Worm (Caenorhabditis elegans): Measurements from ENCODE around the gene K10D2.8.

Gene K10D2.8

DNA sequence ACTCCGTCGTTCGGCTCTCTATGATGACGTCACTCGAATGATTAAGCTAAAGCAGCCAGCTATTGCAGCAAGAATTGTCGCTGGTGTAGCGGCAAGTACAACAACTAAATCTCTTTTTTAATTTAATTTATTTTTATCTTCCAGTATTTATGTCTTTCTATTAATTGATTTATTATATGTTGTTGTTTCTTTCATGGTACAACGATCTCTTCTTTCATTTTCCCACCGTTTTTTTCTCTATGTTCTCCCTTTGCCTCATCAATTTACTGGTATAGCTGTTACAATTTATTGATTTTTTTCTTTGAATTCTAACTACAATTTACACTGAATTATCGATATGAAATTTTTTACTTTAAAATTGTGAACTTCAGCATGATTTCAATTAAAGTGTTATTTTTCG lies 7.2 kb downstream of the K10D2.8 start, which contains the start of gene moc-6:
Gene moc-6 (plus strand): TSS at position 301 of the 400 bp plus-strand sequence.
- TF ChIP-seq ztf-11 (tag; optimal IDR thresholded peaks at IDR 0.05), result no peak
- TF ChIP-seq ceh-9 (tag; optimal IDR thresholded peaks at IDR 0.05), result no peak
- TF ChIP-seq ceh-28 (tag; optimal IDR thresholded peaks at IDR 0.05), result peak; percentile 12
- no peak for TF ChIP-seq fos-1 (tag; optimal IDR thresholded peaks at IDR 0.05)

DNA sequence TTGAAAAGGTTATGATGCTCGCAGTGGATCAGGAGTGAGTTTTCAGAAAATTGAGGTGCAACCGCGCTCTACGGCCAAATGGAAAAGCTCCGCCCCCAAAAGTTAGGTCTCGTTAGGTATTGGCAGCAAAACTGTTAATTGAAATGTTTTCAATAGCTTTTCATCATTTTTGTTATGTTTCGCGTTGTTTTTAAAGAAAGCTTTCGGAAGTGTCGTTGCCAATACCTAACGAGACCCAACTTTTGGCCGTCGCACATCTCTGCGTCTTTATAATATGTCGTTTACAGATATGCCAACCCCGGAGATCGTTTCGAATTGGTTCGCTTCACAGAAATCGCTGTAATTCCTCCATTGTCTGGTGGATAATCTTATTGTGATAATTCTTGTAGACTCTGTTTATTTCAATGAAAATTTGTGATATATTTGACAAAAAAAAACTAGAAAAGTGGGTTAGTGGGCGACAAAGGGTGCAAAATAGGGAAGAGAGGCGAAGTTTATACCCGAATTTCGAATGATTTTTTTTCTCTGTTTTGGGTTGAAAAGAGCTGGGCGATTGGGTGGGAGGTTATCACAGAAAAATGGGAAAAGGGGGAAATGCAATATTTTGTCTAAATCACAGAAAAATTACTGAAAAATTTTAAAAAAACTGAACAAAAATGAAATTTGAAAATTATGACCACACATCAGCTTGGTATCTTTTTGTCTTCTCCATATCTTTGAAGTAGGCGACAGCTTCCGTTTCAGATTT lies 7.9 kb downstream of the K10D2.8 start:
- TF ChIP-seq elt-2 (tag; optimal IDR thresholded peaks at IDR 0.05) (peak; percentile 52), egl-27 (tag; optimal IDR thresholded peaks at IDR 0.05) (no peak), nhr-43 (tag; optimal IDR thresholded peaks at IDR 0.05; ENCODE audit: poor library complexity, severe bottlenecking) (peak; percentile 19), elt-3 (tag; optimal IDR thresholded peaks at IDR 0.05) (peak in 1 of 3 experiments; percentile 71), nhr-25 (tag; optimal IDR thresholded peaks at IDR 0.05) (peak; percentile 31), nhr-76 (tag; optimal IDR thresholded peaks at IDR 0.05) (no peak), ztf-11 (tag; optimal IDR thresholded peaks at IDR 0.05) (no peak), R02D3.7 (tag; optimal IDR thresholded peaks at IDR 0.05) (no peak), fkh-10 (GFP tag; optimal IDR thresholded peaks at IDR 0.05) (no peak), egl-5 (tag; optimal IDR thresholded peaks at IDR 0.05) (no peak), ama-1 (optimal IDR thresholded peaks at IDR 0.05) (peak; percentile 69), skn-1 (tag; optimal IDR thresholded peaks at IDR 0.05) (no peak), zag-1 (tag; optimal IDR thresholded peaks at IDR 0.05) (no peak)

DNA sequence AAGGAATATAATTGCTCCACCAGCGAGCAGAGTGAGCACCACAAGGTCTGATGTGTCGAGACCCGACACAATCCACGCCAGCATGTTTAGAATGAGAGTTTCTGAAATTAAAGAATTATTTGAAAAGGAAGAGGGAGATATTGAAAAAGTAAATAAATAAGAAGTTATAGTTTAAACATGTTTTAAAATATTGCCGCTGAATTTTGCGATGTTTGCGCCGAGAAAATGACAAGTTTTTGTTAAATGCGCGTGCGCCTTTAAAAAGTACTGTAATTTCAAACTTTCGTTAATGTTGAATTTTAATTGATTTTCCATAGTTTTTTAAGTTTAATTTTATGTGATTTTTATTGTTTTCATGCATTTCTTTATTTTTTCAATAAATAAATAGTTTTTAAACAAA lies 11.1 kb downstream of the K10D2.8 start, which contains the start of gene emb-8:
Gene emb-8 (minus strand): TSS at position 101 of the 400 bp plus-strand sequence.
- TF ChIP-seq ceh-82 (tag; optimal IDR thresholded peaks at IDR 0.05) (no peak), ceh-28 (tag; optimal IDR thresholded peaks at IDR 0.05) (no peak), fkh-10 (GFP tag; optimal IDR thresholded peaks at IDR 0.05) (no peak), lsy-12 (tag; optimal IDR thresholded peaks at IDR 0.05) (no peak), ceh-16 (tag; optimal IDR thresholded peaks at IDR 0.05) (no peak)

- TF ChIP-seq elt-3 (tag; optimal IDR thresholded peaks at IDR 0.05), result no peak
- no peak for TF ChIP-seq eor-1 (tag; optimal IDR thresholded peaks at IDR 0.05)
- peak; percentile 49 for TF ChIP-seq elt-2 (tag; optimal IDR thresholded peaks at IDR 0.05)
- TF ChIP-seq jun-1 (tag; optimal IDR thresholded peaks at IDR 0.05), result peak; percentile 38
- TF ChIP-seq pqm-1 (tag; optimal IDR thresholded peaks at IDR 0.05), result peak; percentile 52
- TF ChIP-seq pha-4 (tag; optimal IDR thresholded peaks at IDR 0.05), result peak; percentile 68
- no peak for TF ChIP-seq nhr-11 (tag; optimal IDR thresholded peaks at IDR 0.05)
- no peak for TF ChIP-seq snpc-4 (tag; optimal IDR thresholded peaks at IDR 0.05)
Observed at ce11 chrIII:5200349-5200748, 11.8 kb downstream of the K10D2.8 start.

DNA sequence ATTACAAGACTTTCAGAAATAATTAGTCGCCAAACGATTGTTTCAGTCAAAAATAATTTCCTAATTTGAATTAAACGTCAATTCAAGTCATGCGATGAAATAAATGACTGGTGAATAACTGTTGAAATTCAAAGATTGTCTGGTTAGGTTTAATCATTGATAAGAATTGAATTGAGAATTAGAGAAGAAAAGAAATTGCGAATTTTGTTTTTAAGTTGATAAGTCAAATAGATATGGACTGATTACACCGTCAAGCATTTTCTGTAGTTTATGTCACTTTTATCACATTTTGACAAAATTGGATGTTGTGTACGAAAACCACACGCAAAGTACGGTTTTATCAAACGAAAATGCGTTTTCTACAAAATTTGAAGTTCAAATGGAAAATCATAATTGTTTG lies 12.7 kb downstream of the K10D2.8 start:
- peak; percentile 9 for TF ChIP-seq nhr-23 (tag; optimal IDR thresholded peaks at IDR 0.05)
- peak in 2 of 3 experiments; percentile 42 to 64 for TF ChIP-seq elt-3 (tag; optimal IDR thresholded peaks at IDR 0.05)
- no peak for TF ChIP-seq mml-1 (tag; optimal IDR thresholded peaks at IDR 0.05)
- TF ChIP-seq nhr-25 (tag; optimal IDR thresholded peaks at IDR 0.05), result no peak
- TF ChIP-seq fos-1 (tag; optimal IDR thresholded peaks at IDR 0.05), result no peak
- TF ChIP-seq elt-2 (tag; optimal IDR thresholded peaks at IDR 0.05), result peak; percentile 97
- no peak for TF ChIP-seq ceh-9 (tag; optimal IDR thresholded peaks at IDR 0.05)
- peak; percentile 76 for TF ChIP-seq pha-4 (tag; optimal IDR thresholded peaks at IDR 0.05)
- TF ChIP-seq ceh-28 (tag; optimal IDR thresholded peaks at IDR 0.05), result peak; percentile 2
- peak; percentile 98 for TF ChIP-seq pqm-1 (tag; optimal IDR thresholded peaks at IDR 0.05)
- peak; percentile 45 for TF ChIP-seq jun-1 (tag; optimal IDR thresholded peaks at IDR 0.05)

ce11 chrIII:5202641-5203040 lies 14.1 kb downstream of the K10D2.8 start:
- TF ChIP-seq unc-39 (tag; optimal IDR thresholded peaks at IDR 0.05), result no peak
- TF ChIP-seq ztf-11 (tag; optimal IDR thresholded peaks at IDR 0.05), result no peak
- peak; percentile 34 for TF ChIP-seq elt-1 (tag; optimal IDR thresholded peaks at IDR 0.05)
- TF ChIP-seq nhr-12 (tag; optimal IDR thresholded peaks at IDR 0.05), result no peak
- TF ChIP-seq fkh-2 (tag; optimal IDR thresholded peaks at IDR 0.05), result no peak
- TF ChIP-seq fkh-10 (GFP tag; optimal IDR thresholded peaks at IDR 0.05), result no peak
- TF ChIP-seq ztf-4 (tag; optimal IDR thresholded peaks at IDR 0.05), result no peak
- peak; percentile 60 for TF ChIP-seq ceh-28 (tag; optimal IDR thresholded peaks at IDR 0.05)
- peak; percentile 85 for TF ChIP-seq pha-4 (tag; optimal IDR thresholded peaks at IDR 0.05)
- no peak for TF ChIP-seq mml-1 (tag; optimal IDR thresholded peaks at IDR 0.05)
- TF ChIP-seq lin-39 (tag; optimal IDR thresholded peaks at IDR 0.05), result no peak
- TF ChIP-seq nhr-43 (tag; optimal IDR thresholded peaks at IDR 0.05; ENCODE audit: poor library complexity, severe bottlenecking), result peak; percentile 78
- no peak for TF ChIP-seq ama-1 (optimal IDR thresholded peaks at IDR 0.05)
- peak; percentile 80 for TF ChIP-seq elt-2 (tag; optimal IDR thresholded peaks at IDR 0.05)
- TF ChIP-seq nhr-77 (tag; optimal IDR thresholded peaks at IDR 0.05), result no peak
- TF ChIP-seq elt-3 (tag; optimal IDR thresholded peaks at IDR 0.05), result peak in 1 of 3 experiments; percentile 20
- TF ChIP-seq hmg-11 (tag; optimal IDR thresholded peaks at IDR 0.05), result peak; percentile 29
- TF ChIP-seq nhr-11 (tag; optimal IDR thresholded peaks at IDR 0.05), result no peak
- no peak for TF ChIP-seq zag-1 (tag; optimal IDR thresholded peaks at IDR 0.05)
- no peak for TF ChIP-seq sea-2 (GFP tag; optimal IDR thresholded peaks at IDR 0.05)
- peak; percentile 48 for TF ChIP-seq lsy-12 (tag; optimal IDR thresholded peaks at IDR 0.05)
- TF ChIP-seq nhr-237 (tag; optimal IDR thresholded peaks at IDR 0.05), result no peak
- no peak for TF ChIP-seq nhr-67 (tag; optimal IDR thresholded peaks at IDR 0.05)
- TF ChIP-seq jun-1 (tag; optimal IDR thresholded peaks at IDR 0.05), result peak; percentile 79
- TF ChIP-seq nfya-1 (tag; optimal IDR thresholded peaks at IDR 0.05; ENCODE audit: insufficient read depth), result peak; percentile 73
- peak; percentile 89 for TF ChIP-seq pqm-1 (tag; optimal IDR thresholded peaks at IDR 0.05)
